Fruit fly (Drosophila melanogaster): Measurements from ENCODE around the gene CG32808.

The CG32808 gene

DNA sequence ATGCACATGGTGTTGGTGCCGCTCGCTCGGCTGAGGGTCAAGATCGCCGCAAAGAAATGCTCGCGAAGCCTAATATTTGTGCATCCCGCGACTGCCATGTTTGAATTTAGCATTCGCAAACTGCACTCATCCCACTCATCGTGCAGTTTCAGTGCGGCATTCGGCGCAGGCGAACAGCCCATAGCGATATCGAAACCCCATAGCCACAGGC is 2.3 kb downstream of the CG32808 start, which contains the start of gene CG14778:
TSS of gene CG14778 (plus strand) at position 112 of the 211 bp plus-strand sequence.
- TF ChIP-seq acj6 (GFP tag; optimal IDR thresholded peaks at IDR 0.05) (no peak), CG3919 (GFP tag; optimal IDR thresholded peaks at IDR 0.05) (no peak), CG6276 (GFP tag; optimal IDR thresholded peaks at IDR 0.05) (no peak), salr (GFP tag; optimal IDR thresholded peaks at IDR 0.05) (no peak), CG7368 (GFP tag; optimal IDR thresholded peaks at IDR 0.05) (no peak), fkh (GFP tag; optimal IDR thresholded peaks at IDR 0.05) (no peak)

- no peak for TF ChIP-seq CG8319 (GFP tag; optimal IDR thresholded peaks at IDR 0.05)
- TF ChIP-seq ss (GFP tag; optimal IDR thresholded peaks at IDR 0.05), result peak in 1 of 2 experiments; percentile 16
- peak; percentile 0 for TF ChIP-seq Met (GFP tag; optimal IDR thresholded peaks at IDR 0.05)
- TF ChIP-seq CG16779 (tag; optimal IDR thresholded peaks at IDR 0.05), result peak; percentile 34
- 0 out of 2 replicates have a peak, but pooled peaks have one; percentile 1 for TF ChIP-seq CG11294 (GFP tag; IDR thresholded peaks at IDR 0.05)
These were observed 2.9 kb downstream of the CG32808 start for dm6 chrX:1466505-1467381.

DNA sequence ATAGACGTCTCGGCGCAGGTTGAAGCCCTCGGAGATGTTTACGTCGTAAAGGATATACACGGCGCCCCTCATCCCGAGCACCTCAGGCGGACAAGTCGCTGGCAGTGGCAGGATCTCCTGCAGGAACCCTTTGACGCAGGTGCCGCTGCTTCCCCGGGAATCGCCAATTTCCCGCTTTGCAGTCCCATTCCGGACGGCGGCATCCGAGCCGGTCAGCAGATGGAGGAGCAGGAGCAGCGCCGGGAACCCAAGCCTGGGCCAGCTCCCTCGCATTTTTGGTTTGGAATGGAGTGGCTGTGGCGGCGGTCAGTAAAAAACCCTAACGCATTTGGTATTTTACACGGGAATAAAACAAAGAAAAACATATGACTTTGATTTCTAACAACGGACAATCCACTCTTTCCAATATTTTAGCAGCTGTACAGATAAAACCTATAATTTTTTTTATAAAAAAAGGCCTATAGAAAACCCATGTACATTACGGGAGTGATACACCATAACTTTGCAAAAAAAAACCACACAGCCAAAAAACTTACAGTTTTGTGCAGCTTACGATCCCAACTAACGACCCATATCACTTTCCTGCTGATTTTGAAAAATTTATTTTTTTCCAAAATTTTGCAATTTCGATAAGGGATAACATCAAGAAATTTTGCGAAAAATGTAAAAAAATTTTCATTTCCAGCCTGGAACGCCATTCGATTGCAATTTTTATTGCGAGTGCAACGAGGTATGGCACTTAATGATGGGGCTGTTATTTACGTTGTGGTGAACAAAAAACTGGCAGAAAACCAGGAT is 3.7 kb downstream of the CG32808 start, which contains the start of the genes O-fut2 and CG14777:
TSS of gene O-fut2 (minus strand) at position 290 of the 798 bp plus-strand sequence.
TSS of gene CG14777 (plus strand) at position 428 of the 798 bp plus-strand sequence.
- TF ChIP-seq topi (GFP tag; optimal IDR thresholded peaks at IDR 0.05), result peak; percentile 53
- no peak for TF ChIP-seq CG16779 (tag; optimal IDR thresholded peaks at IDR 0.05)
- peak; percentile 51 for TF ChIP-seq lz (GFP tag; optimal IDR thresholded peaks at IDR 0.05)
- peak; percentile 32 for TF ChIP-seq CG3032 (tag; optimal IDR thresholded peaks at IDR 0.05)
- TF ChIP-seq CG7368 (GFP tag; optimal IDR thresholded peaks at IDR 0.05), result no peak
- TF ChIP-seq vri (GFP tag; optimal IDR thresholded peaks at IDR 0.05), result no peak
- TF ChIP-seq CG11762 (GFP tag; optimal IDR thresholded peaks at IDR 0.05; ENCODE audit: insufficient read depth), result peak; percentile 13
- TF ChIP-seq cyc (GFP tag; optimal IDR thresholded peaks at IDR 0.05), result peak; percentile 47
- no peak for TF ChIP-seq CG1621 (tag; optimal IDR thresholded peaks at IDR 0.05)
- TF ChIP-seq Eip78C (GFP tag), result peak; percentile 92
- TF ChIP-seq Hr38 (GFP tag; optimal IDR thresholded peaks at IDR 0.05), result no peak
- TF ChIP-seq CG8632 (GFP tag; optimal IDR thresholded peaks at IDR 0.05), result peak; percentile 32
- TF ChIP-seq CG6854 (GFP tag; optimal IDR thresholded peaks at IDR 0.05), result no peak
- peak; percentile 67 for TF ChIP-seq Hr4 (GFP tag; optimal IDR thresholded peaks at IDR 0.05)
- no peak for TF ChIP-seq CG4318 (GFP tag; optimal IDR thresholded peaks at IDR 0.05)
- no peak for TF ChIP-seq fd85E (GFP tag; optimal IDR thresholded peaks at IDR 0.05)
- no peak for TF ChIP-seq spab (GFP tag; optimal IDR thresholded peaks at IDR 0.05)
- TF ChIP-seq Met (GFP tag; optimal IDR thresholded peaks at IDR 0.05), result no peak
- TF ChIP-seq dac (GFP tag; optimal IDR thresholded peaks at IDR 0.05), result peak; percentile 31
- TF ChIP-seq Smox (GFP tag; optimal IDR thresholded peaks at IDR 0.05), result peak; percentile 58
- TF ChIP-seq OdsH (GFP tag; optimal IDR thresholded peaks at IDR 0.05), result no peak
- peak; percentile 60 for TF ChIP-seq achi (GFP tag; optimal IDR thresholded peaks at IDR 0.05)
- TF ChIP-seq net (GFP tag; optimal IDR thresholded peaks at IDR 0.05), result no peak
- TF ChIP-seq Sox14 (GFP tag; optimal IDR thresholded peaks at IDR 0.05), result peak; percentile 78
- TF ChIP-seq fkh (GFP tag; optimal IDR thresholded peaks at IDR 0.05), result no peak
- TF ChIP-seq fd59A (GFP tag; optimal IDR thresholded peaks at IDR 0.05), result peak; percentile 18
- TF ChIP-seq ss (GFP tag; optimal IDR thresholded peaks at IDR 0.05), result peak in 1 of 2 experiments; percentile 30
- peak; percentile 81 for TF ChIP-seq pdm3 (GFP tag; optimal IDR thresholded peaks at IDR 0.05)
- no peak for TF ChIP-seq Eip93F (GFP tag; optimal IDR thresholded peaks at IDR 0.05)
- TF ChIP-seq CG31627 (GFP tag; optimal IDR thresholded peaks at IDR 0.05), result peak; percentile 59
- peak; percentile 63 for TF ChIP-seq Sox102F (GFP tag; optimal IDR thresholded peaks at IDR 0.05)
- peak; percentile 75 for TF ChIP-seq CG15336 (GFP tag; IDR thresholded peaks at IDR 0.05)
- TF ChIP-seq CG32006 (GFP tag; optimal IDR thresholded peaks at IDR 0.05), result peak; percentile 80
- TF ChIP-seq Hr39 (GFP tag; optimal IDR thresholded peaks at IDR 0.05), result peak; percentile 72
- peak; percentile 72 for TF ChIP-seq acj6 (GFP tag; optimal IDR thresholded peaks at IDR 0.05)
- TF ChIP-seq CG3919 (GFP tag; optimal IDR thresholded peaks at IDR 0.05), result peak; percentile 53
- no peak for TF ChIP-seq CG9139 (GFP tag; optimal IDR thresholded peaks at IDR 0.05)
- peak; percentile 12; the same call in 1 of the 2 replicates for TF ChIP-seq CG11294 (GFP tag; IDR thresholded peaks at IDR 0.05)
- peak; percentile 31 for TF ChIP-seq Lpt (GFP tag; optimal IDR thresholded peaks at IDR 0.05)
- TF ChIP-seq CG34406 (GFP tag; optimal IDR thresholded peaks at IDR 0.05), result peak; percentile 54
- TF ChIP-seq CG11902 (GFP tag; optimal IDR thresholded peaks at IDR 0.05), result peak; percentile 35
